Fruit fly (Drosophila melanogaster) whole organism, embryonic: ENCODE results near the gene CG31776.

Experiments
- CG6683 ChIP-seq: fragments of 200-800 bp; sonication (Bioruptor generic); optimal IDR thresholded peaks from 2 replicates; lab custom pipeline; 2017; ENCODE audit warnings: missing biosample characterization, mild to moderate bottlenecking, missing genetic modification characterization, missing genetic modification reagents
- CG8359 ChIP-seq: fragments of 200-800 bp; sonication (Bioruptor generic); optimal IDR thresholded peaks from 2 replicates; lab custom pipeline; 2017; ENCODE audit warnings: missing biosample characterization, mild to moderate bottlenecking, missing genetic modification characterization, borderline replicate concordance
- Hsf ChIP-seq: fragments of 200-800 bp; sonication (Bioruptor generic); optimal IDR thresholded peaks from 3 replicates; lab custom pipeline; 2016; ENCODE audit warnings: missing biosample characterization, missing genetic modification characterization
- Sry-δ ChIP-seq: fragments of 200-800 bp; sonication (Bioruptor generic); optimal IDR thresholded peaks from 2 replicates; lab custom pipeline; 2016; ENCODE audit warnings: missing biosample characterization, missing genetic modification characterization
- pzg ChIP-seq: fragments of 200-800 bp; sonication (Bioruptor generic); optimal IDR thresholded peaks from 3 replicates; lab custom pipeline; 2018; ENCODE audit warnings: missing biosample characterization, mild to moderate bottlenecking, missing genetic modification characterization, moderate library complexity
- ssp ChIP-seq: fragments of 200-800 bp; sonication (Bioruptor generic); IDR thresholded peaks from 2 replicates; pipeline ENCODE4 v1.3.6; 2022; ENCODE audit warnings: missing biosample characterization, missing genetic modification characterization
- stc ChIP-seq: fragments of 200-800 bp; sonication (Bioruptor generic); IDR thresholded peaks from 2 replicates; pipeline ENCODE4 v1.3.6; 2022; ENCODE audit warnings: missing biosample characterization, missing genetic modification characterization
- tgo ChIP-seq: fragments of 200-800 bp; sonication (Bioruptor generic); IDR thresholded peaks from 3 replicates; pipeline ENCODE4 v1.3.6; 2022; ENCODE audit warnings: missing biosample characterization, missing genetic modification characterization
- trh ChIP-seq: fragments of 200-800 bp; sonication (Bioruptor generic); optimal IDR thresholded peaks from 2 replicates; lab custom pipeline; 2016; ENCODE audit warnings: missing biosample characterization, missing genetic modification characterization

DNA sequence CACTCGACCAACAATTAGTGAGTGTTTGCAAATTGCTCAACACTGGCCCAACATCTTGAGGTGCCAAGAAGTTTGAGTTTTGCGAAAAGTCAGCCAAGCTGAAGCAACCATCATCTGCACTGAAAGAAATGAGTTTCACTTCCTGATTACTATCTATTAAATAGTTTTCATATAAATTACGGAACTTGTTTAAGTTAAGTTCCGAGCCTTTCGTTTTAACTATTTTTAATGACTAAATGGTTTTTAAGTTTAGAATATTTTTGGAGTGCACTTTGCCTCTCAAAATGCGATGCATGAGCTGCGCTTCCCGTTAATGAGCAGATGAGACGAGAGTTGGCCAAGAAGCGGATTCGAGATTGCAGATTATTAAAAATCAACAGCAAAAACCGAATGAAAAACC, 28.3 kb upstream of the CG31776 start:
- TF ChIP-seq CG8359 (GFP tag; lab: Kevin White, UChicago) (no peak), tgo (GFP tag; lab: Robert Waterston, UW) (no peak), trh (GFP tag; lab: Kevin White, UChicago) (no peak), stc (GFP tag; lab: Robert Waterston, UW) (no peak), ssp (GFP tag; lab: Robert Waterston, UW) (no peak), Sry-δ (GFP tag; lab: Kevin White, UChicago) (no peak), pzg (no peak), CG6683 (no peak), Hsf (GFP tag; lab: Kevin White, UChicago) (no peak)
